Fruit fly (Drosophila melanogaster) whole organism, pupa: ENCODE measurements around the gene zfh1.

Experiments
- CG10348 ChIP-seq: fragments of 200-800 bp; sonication (Bioruptor generic); IDR thresholded peaks from 2 replicates; pipeline ENCODE4 v1.3.6; 2022; ENCODE audit warnings: missing biosample characterization, missing genetic modification characterization
- CG12605 ChIP-seq: fragments of 200-800 bp; sonication (Bioruptor generic); IDR thresholded peaks from 2 replicates; pipeline ENCODE4 v1.3.6; 2022; ENCODE audit warnings: missing biosample characterization, missing genetic modification characterization
- CG13204 ChIP-seq: fragments of 200-800 bp; sonication (Bioruptor generic); optimal IDR thresholded peaks from 2 replicates; lab custom pipeline; 2018; ENCODE audit warnings: missing biosample characterization, mild to moderate bottlenecking, missing genetic modification characterization, moderate library complexity
- CG14655 ChIP-seq: fragments of 200-800 bp; sonication (Bioruptor generic); optimal IDR thresholded peaks from 3 replicates; lab custom pipeline; 2017; ENCODE audit warnings: mild to moderate bottlenecking, missing biosample characterization, missing genetic modification reagents, missing genetic modification characterization
- CG15710 ChIP-seq: fragments of 200-800 bp; sonication (Bioruptor generic); optimal IDR thresholded peaks from 2 replicates; lab custom pipeline; 2018; ENCODE audit warnings: missing biosample characterization, mild to moderate bottlenecking, missing genetic modification characterization, moderate library complexity
- CG17806 ChIP-seq: fragments of 200-800 bp; sonication (Bioruptor generic); optimal IDR thresholded peaks from 2 replicates; lab custom pipeline; 2018; ENCODE audit warnings: missing biosample characterization, mild to moderate bottlenecking, missing genetic modification characterization, moderate library complexity
- CG32121 ChIP-seq: fragments of 200-800 bp; sonication (Bioruptor generic); IDR thresholded peaks from 2 replicates; pipeline ENCODE4 v1.3.6; 2022; ENCODE audit warnings: missing biosample characterization, missing genetic modification characterization
- CG34367 ChIP-seq: fragments of 200-800 bp; sonication (Bioruptor generic); optimal IDR thresholded peaks from 2 replicates; lab custom pipeline; 2018; ENCODE audit warnings: missing biosample characterization, mild to moderate bottlenecking, missing genetic modification characterization
- CG4496 ChIP-seq: fragments of 200-800 bp; sonication (Bioruptor generic); IDR thresholded peaks from 3 replicates; pipeline ENCODE4 v1.3.6; 2022; ENCODE audit warnings: missing biosample characterization, missing genetic modification characterization
- CG8159 ChIP-seq: fragments of 200-800 bp; sonication (Bioruptor generic); optimal IDR thresholded peaks from 3 replicates; lab custom pipeline; 2018; ENCODE audit warnings: missing biosample characterization, mild to moderate bottlenecking, missing genetic modification characterization, moderate library complexity
- CG8301 ChIP-seq: fragments of 200-800 bp; sonication (Bioruptor generic); optimal IDR thresholded peaks from 2 replicates; lab custom pipeline; 2018; ENCODE audit warnings: missing biosample characterization, mild to moderate bottlenecking, missing genetic modification characterization
- CG9948 ChIP-seq: fragments of 200-800 bp; sonication (Bioruptor generic); optimal IDR thresholded peaks from 2 replicates; lab custom pipeline; 2018; ENCODE audit warnings: missing biosample characterization, mild to moderate bottlenecking, missing genetic modification characterization, moderate library complexity
- D1 ChIP-seq: fragments of 200-800 bp; sonication (Bioruptor generic); optimal IDR thresholded peaks from 2 replicates; lab custom pipeline; 2018; ENCODE audit warnings: missing biosample characterization, mild to moderate bottlenecking, missing genetic modification characterization, moderate library complexity
- EcR ChIP-seq: fragments of 200-800 bp; sonication (Bioruptor generic); optimal IDR thresholded peaks from 3 replicates; lab custom pipeline; 2019; ENCODE audit warnings: missing biosample characterization, missing genetic modification characterization, mild to moderate bottlenecking, moderate library complexity, missing genetic modification reagents
- Ets98B ChIP-seq: fragments of 200-800 bp; sonication (Bioruptor generic); IDR thresholded peaks from 2 replicates; pipeline ENCODE4 v1.3.6; 2022; ENCODE audit warnings: missing biosample characterization, missing genetic modification characterization
- Pif1A ChIP-seq: fragments of 200-800 bp; sonication (Bioruptor generic); optimal IDR thresholded peaks from 3 replicates; lab custom pipeline; 2016; ENCODE audit warnings: missing biosample characterization, missing genetic modification characterization
- Pif1B ChIP-seq: fragments of 200-800 bp; sonication (Bioruptor generic); optimal IDR thresholded peaks from 3 replicates; lab custom pipeline; 2016; ENCODE audit warnings: missing biosample characterization, missing genetic modification characterization
- Snoo ChIP-seq: fragments of 200-800 bp; sonication (Bioruptor generic); optimal IDR thresholded peaks from 3 replicates; lab custom pipeline; 2017; ENCODE audit warnings: missing biosample characterization, mild to moderate bottlenecking, missing genetic modification characterization, inconsistent platforms
- fd96Ca ChIP-seq: fragments of 200-800 bp; sonication (Bioruptor generic); IDR thresholded peaks from 3 replicates; pipeline ENCODE4 v1.3.6; 2022; ENCODE audit warnings: missing biosample characterization, missing genetic modification characterization
- gl ChIP-seq: fragments of 200-800 bp; sonication (Bioruptor generic); optimal IDR thresholded peaks from 2 replicates; lab custom pipeline; 2018; ENCODE audit warnings: missing biosample characterization, mild to moderate bottlenecking, missing genetic modification characterization
- rn ChIP-seq: fragments of 200-800 bp; sonication (Bioruptor generic); IDR thresholded peaks from 2 replicates; pipeline ENCODE4 v1.3.6; 2022; ENCODE audit warnings: missing biosample characterization, missing genetic modification characterization

Gene zfh1

DNA sequence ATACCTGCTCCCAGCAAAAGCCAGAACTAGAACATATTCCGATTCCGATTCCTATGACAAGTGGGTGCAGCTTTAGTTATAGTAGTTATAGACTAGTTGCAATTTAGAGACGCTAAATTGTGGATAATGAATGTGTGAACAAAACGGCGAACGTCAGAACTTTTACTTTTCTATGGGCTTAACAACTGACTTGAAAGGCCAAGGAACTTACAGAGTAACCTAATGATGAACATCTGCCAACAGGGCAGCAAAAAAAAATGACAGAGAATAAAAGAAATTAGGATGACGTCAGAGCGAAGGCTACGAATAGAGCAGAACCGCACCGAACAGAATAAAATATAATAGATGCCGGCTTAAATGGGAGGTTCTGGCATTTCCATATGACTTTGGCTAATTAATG lies 66.4 kb downstream of the zfh1 start:
- TF ChIP-seq CG14655 (GFP tag; lab: Kevin White, UChicago) (no peak), fd96Ca (GFP tag; lab: Robert Waterston, UW) (no peak), EcR (GFP tag; lab: Kevin White, UChicago) (no peak), CG9948 (tag; lab: Kevin White, UChicago) (no peak), Pif1B (GFP tag; lab: Kevin White, UChicago) (no peak)

DNA sequence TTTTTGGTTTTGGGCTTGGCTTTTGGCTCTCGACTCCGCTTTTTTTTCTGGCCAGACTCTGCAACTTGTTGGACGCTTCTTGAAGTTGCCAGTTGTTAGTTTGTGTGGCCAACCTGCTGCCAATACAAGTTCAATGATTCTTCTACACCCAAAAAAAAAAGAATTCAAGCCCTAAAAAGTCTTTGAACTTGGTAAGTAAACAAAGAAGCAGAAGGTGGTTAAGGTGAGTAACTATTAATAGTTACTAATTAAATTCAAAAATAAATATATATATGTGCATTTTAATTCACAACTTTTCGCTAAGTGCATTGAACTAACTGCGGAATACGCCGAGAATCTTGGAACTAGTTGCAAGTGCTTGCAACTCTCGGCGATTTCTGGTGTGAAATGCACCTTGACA lies 67.4 kb downstream of the zfh1 start:
- peak; percentile 43 for TF ChIP-seq CG17806
- peak; percentile 51 for TF ChIP-seq CG32121
- TF ChIP-seq CG8159 (tag; lab: Kevin White, UChicago) = peak; percentile 26
- TF ChIP-seq CG14655 (GFP tag; lab: Kevin White, UChicago) = peak; percentile 71
- TF ChIP-seq Pif1A (GFP tag; lab: Kevin White, UChicago) = peak; percentile 26
- no peak for TF ChIP-seq gl (tag; lab: Kevin White, UChicago)
- peak; percentile 52 for TF ChIP-seq EcR (GFP tag; lab: Kevin White, UChicago)
- peak; percentile 73 for TF ChIP-seq CG8301 (tag; lab: Kevin White, UChicago)
- no peak for TF ChIP-seq CG13204 (GFP tag; lab: Kevin White, UChicago)
- TF ChIP-seq CG4496 (GFP tag; lab: Robert Waterston, UW) = peak; percentile 73
- no peak for TF ChIP-seq Snoo (tag; lab: Kevin White, UChicago)
- TF ChIP-seq CG15710 (tag; lab: Kevin White, UChicago) = peak; percentile 20
- no peak for TF ChIP-seq CG10348
- TF ChIP-seq D1 (tag; lab: Kevin White, UChicago) = no peak
- peak; percentile 35; the same call in 1 of the 2 replicates for TF ChIP-seq Ets98B (GFP tag; lab: Robert Waterston, UW)
- TF ChIP-seq CG12605 (GFP tag; lab: Robert Waterston, UW) = peak; percentile 17; the same call in 1 of the 2 replicates
- peak; percentile 25 for TF ChIP-seq Pif1B (GFP tag; lab: Kevin White, UChicago)
- TF ChIP-seq CG34367 (tag; lab: Kevin White, UChicago) = peak; percentile 18
- TF ChIP-seq CG9948 (tag; lab: Kevin White, UChicago) = peak; percentile 53
- no peak for TF ChIP-seq rn (GFP tag; lab: Robert Waterston, UW)
- 0 out of 3 replicates have a peak, but pooled peaks have one; percentile 25 for TF ChIP-seq fd96Ca (GFP tag; lab: Robert Waterston, UW)
